Worm (Caenorhabditis elegans) whole organism, young adult: ENCODE measurements around the gene F15D4.6.
A peak's percentile ranks its signal among the peaks of the same experiment; 100 is the strongest.

ENCODE experiments used
- B0019.2 ChIP-seq: fragments of 200-800 bp; sonication (Bioruptor generic); conservative IDR thresholded peaks from 2 replicates; pipeline ENCODE4 v1.3.6; 2022; ENCODE audit warnings: missing genetic modification reagents, missing genetic modification characterization, missing compliant biosample characterization
- B0035.1 ChIP-seq: sonication (generic microtip); optimal IDR thresholded peaks from 2 replicates; lab custom pipeline; 2016; ENCODE audit warnings: missing genetic modification characterization, mild to moderate bottlenecking, missing compliant biosample characterization, missing genotype, missing genetic modification reagents
- C06A6.2 ChIP-seq: fragments of 200-800 bp; sonication (Bioruptor generic); conservative IDR thresholded peaks from 2 replicates; pipeline ENCODE4 v1.3.6; 2022; ENCODE audit warnings: missing genetic modification characterization, missing compliant biosample characterization
- D2030.7 ChIP-seq: fragments of 200-800 bp; sonication (Bioruptor generic); IDR thresholded peaks from 2 replicates; pipeline ENCODE4 v1.3.6; 2022; ENCODE audit warnings: missing genetic modification reagents, missing genetic modification characterization, missing compliant biosample characterization
- F23B12.7 ChIP-seq: sonication (generic microtip); optimal IDR thresholded peaks from 2 replicates; lab custom pipeline; 2017; ENCODE audit warnings: missing genetic modification characterization, mild to moderate bottlenecking, missing compliant biosample characterization, antibody characterized with exemption, moderate library complexity; ENCODE audit not compliant: insufficient read depth
- F39B2.1 ChIP-seq: fragments of 200-800 bp; sonication (Bioruptor generic); IDR thresholded peaks from 2 replicates; pipeline ENCODE4 v1.3.6; 2022; ENCODE audit warnings: missing genetic modification reagents, missing genetic modification characterization, missing compliant biosample characterization
- F57A8.1 ChIP-seq: fragments of 200-800 bp; sonication (Bioruptor generic); optimal IDR thresholded peaks from 2 replicates; lab custom pipeline; 2018; ENCODE audit warnings: mild to moderate bottlenecking, missing genetic modification characterization, moderate library complexity, missing compliant biosample characterization
- K11D2.4 ChIP-seq: fragments of 200-800 bp; sonication (Bioruptor generic); IDR thresholded peaks from 2 replicates; pipeline ENCODE4 v1.3.6; 2022; ENCODE audit warnings: missing genetic modification reagents, missing genetic modification characterization, missing compliant biosample characterization
- Y67H2A.10 ChIP-seq: fragments of 200-800 bp; sonication (Bioruptor generic); conservative IDR thresholded peaks from 2 replicates; pipeline ENCODE4 v1.3.6; 2022; ENCODE audit warnings: missing genetic modification reagents, missing genetic modification characterization, missing compliant biosample characterization
- Y79H2A.3 ChIP-seq: fragments of 200-800 bp; sonication (Bioruptor generic); conservative IDR thresholded peaks from 2 replicates; pipeline ENCODE4 v1.3.6; 2022; ENCODE audit warnings: missing genetic modification reagents, missing genetic modification characterization, missing compliant biosample characterization
- aptf-3 ChIP-seq: fragments of 200-800 bp; sonication (Bioruptor generic); IDR thresholded peaks from 2 replicates; pipeline ENCODE4 v1.3.6; 2022; ENCODE audit warnings: missing genetic modification characterization, missing compliant biosample characterization
- atf-7 ChIP-seq: sonication (generic microtip); optimal IDR thresholded peaks from 2 replicates; lab custom pipeline; 2017; ENCODE audit warnings: mild to moderate bottlenecking, missing genetic modification characterization, missing compliant biosample characterization
- athp-1 ChIP-seq: sonication (generic microtip); optimal IDR thresholded peaks from 2 replicates; lab custom pipeline; 2017; ENCODE audit warnings: mild to moderate bottlenecking, missing genetic modification characterization, missing compliant biosample characterization
- attf-5 ChIP-seq: fragments of 200-800 bp; sonication (Bioruptor generic); optimal IDR thresholded peaks from 2 replicates; lab custom pipeline; 2018; ENCODE audit warnings: mild to moderate bottlenecking, missing genetic modification characterization, missing compliant biosample characterization
- ceh-79 ChIP-seq: sonication (generic microtip); optimal IDR thresholded peaks from 2 replicates; lab custom pipeline; 2017; ENCODE audit warnings: mild to moderate bottlenecking, missing genetic modification characterization, missing compliant biosample characterization
- dpff-1 ChIP-seq: sonication (generic microtip); optimal IDR thresholded peaks from 2 replicates; lab custom pipeline; 2017; ENCODE audit warnings: mild to moderate bottlenecking, missing genetic modification characterization, missing compliant biosample characterization
- dpl-1 ChIP-seq: fragments of 150-350 bp; optimal IDR thresholded peaks from 2 replicates; lab custom pipeline; 2014; ENCODE audit warnings: missing biosample characterization, missing genetic modification reagents, missing genetic modification characterization
- ekl-4 ChIP-seq: fragments of 200-800 bp; sonication (Bioruptor generic); IDR thresholded peaks from 2 replicates; pipeline ENCODE4 v1.3.6; 2022; ENCODE audit warnings: missing genetic modification reagents, missing genetic modification characterization, missing compliant biosample characterization
- ets-4 ChIP-seq: fragments of 200-800 bp; sonication (Bioruptor generic); optimal IDR thresholded peaks from 2 replicates; lab custom pipeline; 2018; ENCODE audit warnings: mild to moderate bottlenecking, missing genetic modification characterization, missing compliant biosample characterization
- him-1 ChIP-seq: sonication (generic microtip); optimal IDR thresholded peaks from 2 replicates; lab custom pipeline; 2016; ENCODE audit warnings: missing genotype, missing genetic modification reagents, missing genetic modification characterization, missing compliant biosample characterization
- hmg-20 ChIP-seq: fragments of 200-800 bp; sonication (Bioruptor generic); IDR thresholded peaks from 2 replicates; pipeline ENCODE4 v1.3.6; 2022; ENCODE audit warnings: missing genetic modification reagents, missing genetic modification characterization, missing compliant biosample characterization
- hsf-1 ChIP-seq: fragments of 200-800 bp; sonication (Bioruptor generic); IDR thresholded peaks from 2 replicates; pipeline ENCODE4 v1.3.6; 2022; ENCODE audit warnings: missing genetic modification reagents, missing genetic modification characterization, missing compliant biosample characterization
- lin-26 ChIP-seq: fragments of 200-800 bp; sonication (Bioruptor generic); IDR thresholded peaks from 2 replicates; pipeline ENCODE4 v1.3.6; 2022; ENCODE audit warnings: missing genetic modification reagents, missing genetic modification characterization, missing compliant biosample characterization
- lin-54 ChIP-seq: fragments of 200-800 bp; sonication (Bioruptor generic); optimal IDR thresholded peaks from 2 replicates; lab custom pipeline; 2018; ENCODE audit warnings: mild to moderate bottlenecking, missing genetic modification characterization, missing compliant biosample characterization
- lsy-27 ChIP-seq: sonication (generic microtip); optimal IDR thresholded peaks from 2 replicates; lab custom pipeline; 2017; ENCODE audit warnings: missing genetic modification characterization, mild to moderate bottlenecking, missing compliant biosample characterization, antibody characterized with exemption, missing genotype, borderline replicate concordance; ENCODE audit not compliant: insufficient read depth
- madf-10 ChIP-seq: sonication (generic microtip); optimal IDR thresholded peaks from 2 replicates; lab custom pipeline; 2016; ENCODE audit warnings: mild to moderate bottlenecking, missing genetic modification characterization, missing compliant biosample characterization
- madf-6 ChIP-seq: fragments of 200-800 bp; sonication (Bioruptor generic); IDR thresholded peaks from 2 replicates; pipeline ENCODE4 v1.3.6; 2022; ENCODE audit warnings: missing genetic modification reagents, missing genetic modification characterization, missing compliant biosample characterization
- mcd-1 ChIP-seq: fragments of 200-800 bp; sonication (Bioruptor generic); IDR thresholded peaks from 2 replicates; pipeline ENCODE4 v1.3.6; 2022; ENCODE audit warnings: missing genetic modification reagents, missing genetic modification characterization, missing compliant biosample characterization
- mel-28 ChIP-seq: sonication (generic microtip); optimal IDR thresholded peaks from 2 replicates; lab custom pipeline; 2016; ENCODE audit warnings: borderline replicate concordance, mild to moderate bottlenecking, missing genetic modification characterization, missing compliant biosample characterization
- nfya-1 ChIP-seq: sonication (generic microtip); optimal IDR thresholded peaks from 2 replicates; lab custom pipeline; 2017; ENCODE audit warnings: antibody characterized with exemption, missing compliant biosample characterization, missing genetic modification characterization, borderline replicate concordance; ENCODE audit not compliant: insufficient read depth
- nfya-2 ChIP-seq: fragments of 200-800 bp; sonication (Bioruptor generic); IDR thresholded peaks from 2 replicates; pipeline ENCODE4 v1.3.6; 2022; ENCODE audit warnings: missing genetic modification reagents, missing genetic modification characterization, missing compliant biosample characterization
- nfyb-1 ChIP-seq: fragments of 200-800 bp; sonication (Bioruptor generic); IDR thresholded peaks from 2 replicates; pipeline ENCODE4 v1.3.6; 2022; ENCODE audit warnings: missing genetic modification reagents, missing genetic modification characterization, missing compliant biosample characterization
- nhr-120 ChIP-seq: fragments of 200-800 bp; sonication (Bioruptor generic); IDR thresholded peaks from 2 replicates; pipeline ENCODE4 v1.3.6; 2022; ENCODE audit warnings: missing genetic modification characterization, missing compliant biosample characterization
- nhr-27 ChIP-seq: fragments of 200-800 bp; sonication (Bioruptor generic); optimal IDR thresholded peaks from 2 replicates; lab custom pipeline; 2018; ENCODE audit warnings: mild to moderate bottlenecking, missing genetic modification characterization, moderate library complexity, missing compliant biosample characterization
- nhr-80 ChIP-seq: sonication (generic microtip); optimal IDR thresholded peaks from 2 replicates; lab custom pipeline; 2016; ENCODE audit warnings: missing genetic modification characterization, missing compliant biosample characterization
- rec-8 ChIP-seq, 2 experiments: sonication (generic microtip); optimal IDR thresholded peaks; 2 replicates each; lab custom pipeline; 2016; ENCODE audit warnings: mild to moderate bottlenecking in 2 of 2, missing genetic modification characterization in 2 of 2, missing genetic modification reagents in 2 of 2, missing genotype in 2 of 2, missing biosample characterization in 1 of 2, missing compliant biosample characterization in 1 of 2, moderate library complexity in 1 of 2
- rpc-1 ChIP-seq, 2 experiments: fragments of 150-350 bp in 1 of 2; sonication (generic microtip) in 1 of 2; optimal IDR thresholded peaks; 2 replicates each; lab custom pipeline; 2014 to 2018; ENCODE audit warnings: missing biosample characterization in 1 of 2, missing genetic modification characterization in 1 of 2, missing genetic modification reagents in 1 of 2, missing genotype in 1 of 2
- sdz-38 ChIP-seq: sonication (generic microtip); optimal IDR thresholded peaks from 2 replicates; lab custom pipeline; 2016; ENCODE audit warnings: missing genotype, missing genetic modification characterization, missing compliant biosample characterization
- snpc-1.3 ChIP-seq: sonication (generic microtip); optimal IDR thresholded peaks from 2 replicates; lab custom pipeline; 2017; ENCODE audit warnings: missing genetic modification characterization, mild to moderate bottlenecking, missing compliant biosample characterization, antibody characterized with exemption, moderate library complexity, missing genotype, missing genetic modification reagents; ENCODE audit not compliant: insufficient read depth
- snpc-3.4 ChIP-seq: sonication (generic microtip); optimal IDR thresholded peaks from 2 replicates; lab custom pipeline; 2017; ENCODE audit warnings: missing genetic modification characterization, mild to moderate bottlenecking, missing compliant biosample characterization, antibody characterized with exemption, moderate library complexity, missing genotype, missing genetic modification reagents
- somi-1 ChIP-seq: fragments of 200-800 bp; sonication (Bioruptor generic); optimal IDR thresholded peaks from 2 replicates; lab custom pipeline; 2018; ENCODE audit warnings: mild to moderate bottlenecking, missing genetic modification characterization, missing compliant biosample characterization
- sptf-2 ChIP-seq: fragments of 200-800 bp; sonication (Bioruptor generic); optimal IDR thresholded peaks from 2 replicates; lab custom pipeline; 2018; ENCODE audit warnings: mild to moderate bottlenecking, missing genetic modification characterization, missing compliant biosample characterization
- tlf-1 ChIP-seq: fragments of 200-800 bp; sonication (Bioruptor generic); optimal IDR thresholded peaks from 2 replicates; lab custom pipeline; 2018; ENCODE audit warnings: mild to moderate bottlenecking, missing genetic modification characterization, missing compliant biosample characterization
- ztf-25 ChIP-seq: fragments of 200-800 bp; sonication (Bioruptor generic); IDR thresholded peaks from 2 replicates; pipeline ENCODE4 v1.3.6; 2022; ENCODE audit warnings: missing genetic modification reagents, missing genetic modification characterization, missing compliant biosample characterization
- ztf-28 ChIP-seq: fragments of 200-800 bp; sonication (Bioruptor generic); IDR thresholded peaks from 2 replicates; pipeline ENCODE4 v1.3.6; 2022; ENCODE audit warnings: missing genetic modification reagents, missing genetic modification characterization, missing compliant biosample characterization
- ztf-3 ChIP-seq: fragments of 200-800 bp; sonication (Bioruptor generic); optimal IDR thresholded peaks from 2 replicates; lab custom pipeline; 2018; ENCODE audit warnings: mild to moderate bottlenecking, missing genetic modification characterization, missing compliant biosample characterization

F15D4.6 gene

ce11 chrII:13199674-13200215 is 49.2 kb upstream of the F15D4.6 start, which contains the start of gene btf-1 (continued):
- TF ChIP-seq nhr-80 (no peak), ets-4 (no peak), ztf-28 (GFP tag; lab: Robert Waterston, UW) (0 out of 2 replicates have a peak, but pooled peaks have one; percentile 45), athp-1 (no peak), ekl-4 (GFP tag; lab: Robert Waterston, UW) (peak; percentile 74), ztf-25 (GFP tag; lab: Robert Waterston, UW) (no peak), sptf-2 (GFP tag; lab: Kevin White, UChicago) (no peak), F23B12.7 (tag; lab: Kevin White, UChicago) (no peak), attf-5 (peak; percentile 58), D2030.7 (0 out of 2 replicates have a peak, but pooled peaks have one; percentile 20), F57A8.1 (GFP tag; lab: Kevin White, UChicago) (no peak), atf-7 (peak; percentile 24), him-1 (no peak), ceh-79 (tag; lab: Kevin White, UChicago) (no peak), aptf-3 (no peak), ztf-3 (GFP tag; lab: Kevin White, UChicago) (no peak), lin-26 (GFP tag; lab: Robert Waterston, UW) (no peak), lin-54 (GFP tag; lab: Kevin White, UChicago) (peak; percentile 92), hsf-1 (GFP tag; lab: Robert Waterston, UW) (no peak), madf-6 (GFP tag; lab: Robert Waterston, UW) (no peak; the same call in 1 of the 2 replicates), B0035.1 (peak; percentile 43), dpl-1 (GFP tag; lab: Kevin White, UChicago) (peak; percentile 61), tlf-1 (GFP tag; lab: Kevin White, UChicago) (peak; percentile 50), rec-8 (tag; optimal IDR thresholded peaks at IDR 0.05; lab: Kevin White, UChicago) (peak in 1 of 2 experiments; percentile 27), snpc-1.3 (tag; lab: Kevin White, UChicago) (peak; percentile 42), mel-28 (tag; lab: Kevin White, UChicago) (peak; percentile 60), mcd-1 (GFP tag; lab: Robert Waterston, UW) (peak; percentile 95), sdz-38 (no peak), rpc-1 (optimal IDR thresholded peaks at IDR 0.05; lab: Kevin White, UChicago) (no peak), rpc-1 (tag; optimal IDR thresholded peaks at IDR 0.05; lab: Kevin White, UChicago) (no peak), nfya-2 (GFP tag; lab: Robert Waterston, UW) (no peak), K11D2.4 (peak; percentile 80), nfya-1 (tag; lab: Kevin White, UChicago) (no peak), hmg-20 (GFP tag; lab: Robert Waterston, UW) (no peak), madf-10 (tag; lab: Kevin White, UChicago) (peak; percentile 66), nhr-27 (peak; percentile 21), lsy-27 (peak; percentile 20), nfyb-1 (peak; percentile 81), F39B2.1 (no peak), Y79H2A.3 (GFP tag; lab: Robert Waterston, UW) (no peak), Y67H2A.10 (GFP tag; lab: Robert Waterston, UW) (0 out of 2 replicates have a peak, but pooled peaks have one; percentile 29), nhr-120 (no peak), C06A6.2 (GFP tag; lab: Robert Waterston, UW) (peak; percentile 55; the same call in 1 of the 2 replicates), somi-1 (GFP tag; lab: Kevin White, UChicago) (peak; percentile 39), B0019.2 (GFP tag; lab: Robert Waterston, UW) (no peak), snpc-3.4 (tag; lab: Kevin White, UChicago) (peak; percentile 39), dpff-1 (tag; lab: Kevin White, UChicago) (no peak)
